Fruit fly (Drosophila melanogaster): ENCODE results near the gene CG34109.

Gene CG34109

dm6 chr2L:10057236-10057635 lies 36.7 kb upstream of the CG34109 start (continued):
- TF ChIP-seq Sox102F (GFP tag; optimal IDR thresholded peaks at IDR 0.05) (peak; percentile 77), CG8944 (GFP tag; optimal IDR thresholded peaks at IDR 0.05) (peak; percentile 71), CG8765 (GFP tag; IDR thresholded peaks at IDR 0.05) (peak; percentile 89), z (GFP tag; IDR thresholded peaks at IDR 0.05) (no peak), HHEX (GFP tag; optimal IDR thresholded peaks at IDR 0.05) (peak; percentile 60), CG6791 (GFP tag; IDR thresholded peaks at IDR 0.05; ENCODE audit: partially characterized antibody) (0 out of 3 replicates have a peak, but pooled peaks have one; percentile 13), Deaf1 (tag; optimal IDR thresholded peaks at IDR 0.05) (no peak), ara (GFP tag; IDR thresholded peaks at IDR 0.05) (peak; percentile 89), CG17568 (GFP tag; optimal IDR thresholded peaks at IDR 0.05) (no peak), H2.0 (GFP tag; IDR thresholded peaks at IDR 0.05) (peak; percentile 84), br (optimal IDR thresholded peaks at IDR 0.05) (no peak), cad (GFP tag; optimal IDR thresholded peaks at IDR 0.05) (no peak), CG14860 (GFP tag; IDR thresholded peaks at IDR 0.05; ENCODE audit: partially characterized antibody) (no peak), CG6854 (GFP tag; optimal IDR thresholded peaks at IDR 0.05) (no peak), gem (tag; optimal IDR thresholded peaks at IDR 0.05) (peak; percentile 79), insv (GFP tag; optimal IDR thresholded peaks at IDR 0.05) (no peak), slou (GFP tag; optimal IDR thresholded peaks at IDR 0.05) (no peak), phol (tag; optimal IDR thresholded peaks at IDR 0.05) (peak; percentile 86), seq (GFP tag; IDR thresholded peaks at IDR 0.05) (0 out of 2 replicates have a peak, but pooled peaks have one; percentile 27), az2 (GFP tag; optimal IDR thresholded peaks at IDR 0.05) (peak; percentile 75), CG12104 (GFP tag; optimal IDR thresholded peaks at IDR 0.05) (peak; percentile 22), CG9437 (GFP tag; optimal IDR thresholded peaks at IDR 0.05) (no peak), Hey (tag; optimal IDR thresholded peaks at IDR 0.05) (no peak), ato (GFP tag; IDR thresholded peaks at IDR 0.05; ENCODE audit: partially characterized antibody) (no peak), Awh (GFP tag; IDR thresholded peaks at IDR 0.05) (peak; percentile 88), CG4854 (GFP tag; optimal IDR thresholded peaks at IDR 0.05) (peak; percentile 17), Bteb2 (GFP tag; optimal IDR thresholded peaks at IDR 0.05) (peak; percentile 6), CG13624 (GFP tag; optimal IDR thresholded peaks at IDR 0.05) (peak; percentile 40), gt (GFP tag; IDR thresholded peaks at IDR 0.05) (peak; percentile 74), sqz (GFP tag; optimal IDR thresholded peaks at IDR 0.05) (peak; percentile 59), Dad (GFP tag; optimal IDR thresholded peaks at IDR 0.05) (peak; percentile 52), CG10209 (GFP tag; optimal IDR thresholded peaks at IDR 0.05) (peak; percentile 64), Max (GFP tag; optimal IDR thresholded peaks at IDR 0.05) (peak; percentile 51), HLH3B (GFP tag; IDR thresholded peaks at IDR 0.05) (peak; percentile 85), CG11456 (GFP tag; IDR thresholded peaks at IDR 0.05) (peak; percentile 72), CG15696 (tag; optimal IDR thresholded peaks at IDR 0.05) (peak; percentile 77), chinmo (GFP tag; IDR thresholded peaks at IDR 0.05; ENCODE audit: partially characterized antibody) (no peak), CG2116 (GFP tag; optimal IDR thresholded peaks at IDR 0.05) (no peak), sob (GFP tag; IDR thresholded peaks at IDR 0.05) (peak; percentile 57; the same call in 1 of the 2 replicates), CG4404 (GFP tag; IDR thresholded peaks at IDR 0.05) (peak; percentile 88), CG10959 (GFP tag; IDR thresholded peaks at IDR 0.05) (peak; percentile 86), oc (tag; optimal IDR thresholded peaks at IDR 0.05) (peak; percentile 73), CG13894 (tag; optimal IDR thresholded peaks at IDR 0.05) (no peak), Xbp1 (GFP tag; optimal IDR thresholded peaks at IDR 0.05) (peak; percentile 76), D (optimal IDR thresholded peaks at IDR 0.05) (no peak), D (GFP tag; optimal IDR thresholded peaks at IDR 0.05) (peak; percentile 69), croc (GFP tag; conservative IDR thresholded peaks at IDR 0.05) (peak; percentile 85), aop (GFP tag; IDR thresholded peaks at IDR 0.05) (no peak), CG2202 (tag; optimal IDR thresholded peaks at IDR 0.05) (peak; percentile 63), CG2678 (tag; optimal IDR thresholded peaks at IDR 0.05) (peak; percentile 64), dan (GFP tag; IDR thresholded peaks at IDR 0.05) (peak; percentile 82; the same call in 1 of the 2 replicates), YL-1 (GFP tag; optimal IDR thresholded peaks at IDR 0.05) (peak; percentile 28)
